Worm (Caenorhabditis elegans): ENCODE measurements around the gene ZC116.1.
A peak's percentile ranks its signal among the peaks of the same experiment; 100 is the strongest.

Gene ZC116.1

ce11 chrV:12592379-12592778 is 17.2 kb upstream of the ZC116.1 start, which contains the start of gene C14C10.2:
Gene C14C10.2, minus strand, starts transcription at chrV:12592479.
- no peak for TF ChIP-seq dao-5 (tag; optimal IDR thresholded peaks at IDR 0.05)
- no peak for TF ChIP-seq him-1 (tag; optimal IDR thresholded peaks at IDR 0.05)
- no peak for TF ChIP-seq W03F9.2 (tag; optimal IDR thresholded peaks at IDR 0.05)

ce11 chrV:12596196-12596595 is 13.4 kb upstream of the ZC116.1 start, which contains the start of gene mma-1:
Gene mma-1, minus strand, starts transcription at chrV:12596296.
- TF ChIP-seq him-1 (tag; optimal IDR thresholded peaks at IDR 0.05) (no peak), W03F9.2 (tag; optimal IDR thresholded peaks at IDR 0.05) (no peak)

- TF ChIP-seq dao-5 (tag; optimal IDR thresholded peaks at IDR 0.05) = peak; percentile 55
- TF ChIP-seq W03F9.2 (tag; optimal IDR thresholded peaks at IDR 0.05) = no peak
- no peak for TF ChIP-seq him-1 (tag; optimal IDR thresholded peaks at IDR 0.05)
Measured at ce11 chrV:12596795-12597194, 12.8 kb upstream of the ZC116.1 start.

- no peak for TF ChIP-seq dao-5 (tag; optimal IDR thresholded peaks at IDR 0.05)
- no peak for TF ChIP-seq him-1 (tag; optimal IDR thresholded peaks at IDR 0.05)
- TF ChIP-seq W03F9.2 (tag; optimal IDR thresholded peaks at IDR 0.05) = no peak
Measured at ce11 chrV:12599110-12599509, 10.5 kb upstream of the ZC116.1 start, which contains the start of the genes C14C10.10 and ril-2. Gene C14C10.10, minus strand, starts transcription at chrV:12599128. Gene ril-2, minus strand, starts transcription at chrV:12599157.

ce11 chrV:12599510-12600242 is 9.9 kb upstream of the ZC116.1 start, which contains the start of gene C14C10.5:
Gene C14C10.5, plus strand, starts transcription at chrV:12600192.
- no peak for TF ChIP-seq him-1 (tag; optimal IDR thresholded peaks at IDR 0.05)
- TF ChIP-seq W03F9.2 (tag; optimal IDR thresholded peaks at IDR 0.05) = no peak
- no peak for TF ChIP-seq dao-5 (tag; optimal IDR thresholded peaks at IDR 0.05)

- TF ChIP-seq dao-5 (tag; optimal IDR thresholded peaks at IDR 0.05) (no peak), him-1 (tag; optimal IDR thresholded peaks at IDR 0.05) (no peak), W03F9.2 (tag; optimal IDR thresholded peaks at IDR 0.05) (no peak)
Measured at ce11 chrV:12601835-12602234, 7.8 kb upstream of the ZC116.1 start.

- TF ChIP-seq W03F9.2 (tag; optimal IDR thresholded peaks at IDR 0.05) (no peak), him-1 (tag; optimal IDR thresholded peaks at IDR 0.05) (no peak), dao-5 (tag; optimal IDR thresholded peaks at IDR 0.05) (no peak)
Measured at ce11 chrV:12607113-12607512, 2.5 kb upstream of the ZC116.1 start, which contains the start of gene erg-28. Gene erg-28, plus strand, starts transcription at chrV:12607413.

- TF ChIP-seq him-1 (tag; optimal IDR thresholded peaks at IDR 0.05) = no peak
- TF ChIP-seq dao-5 (tag; optimal IDR thresholded peaks at IDR 0.05) = no peak
- TF ChIP-seq W03F9.2 (tag; optimal IDR thresholded peaks at IDR 0.05) = no peak
Measured at ce11 chrV:12608857-12609256, 769 bp upstream of the ZC116.1 start, which contains the start of gene ZC116.5. Gene ZC116.5, minus strand, starts transcription at chrV:12608957.

ce11 chrV:12611029-12611428 is 1.4 kb downstream of the ZC116.1 start, which contains the start of gene cubn-1:
Gene cubn-1, plus strand, starts transcription at chrV:12611329.
- TF ChIP-seq W03F9.2 (tag; optimal IDR thresholded peaks at IDR 0.05) (no peak), dao-5 (tag; optimal IDR thresholded peaks at IDR 0.05) (no peak), him-1 (tag; optimal IDR thresholded peaks at IDR 0.05) (no peak)

- no peak for TF ChIP-seq W03F9.2 (tag; optimal IDR thresholded peaks at IDR 0.05)
- no peak for TF ChIP-seq dao-5 (tag; optimal IDR thresholded peaks at IDR 0.05)
- TF ChIP-seq him-1 (tag; optimal IDR thresholded peaks at IDR 0.05) = no peak
Measured at ce11 chrV:12612118-12612517, 2.5 kb downstream of the ZC116.1 start, which contains the start of gene cyc-2.2. Gene cyc-2.2, minus strand, starts transcription at chrV:12612218.

- TF ChIP-seq dao-5 (tag; optimal IDR thresholded peaks at IDR 0.05) = no peak
Measured at ce11 chrV:12624371-12624770, 14.7 kb downstream of the ZC116.1 start, which contains the start of gene F56H9.9. Gene F56H9.9, minus strand, starts transcription at chrV:12624471.

ce11 chrV:12629743-12630142 is 20.1 kb downstream of the ZC116.1 start, which contains the start of gene F56H9.6:
Gene F56H9.6, minus strand, starts transcription at chrV:12629843.
- TF ChIP-seq dao-5 (tag; optimal IDR thresholded peaks at IDR 0.05) (no peak), W03F9.2 (tag; optimal IDR thresholded peaks at IDR 0.05) (no peak), him-1 (tag; optimal IDR thresholded peaks at IDR 0.05) (no peak)

- TF ChIP-seq dao-5 (tag; optimal IDR thresholded peaks at IDR 0.05) (no peak), him-1 (tag; optimal IDR thresholded peaks at IDR 0.05) (no peak), W03F9.2 (tag; optimal IDR thresholded peaks at IDR 0.05) (no peak)
Measured at ce11 chrV:12632048-12632447, 22.4 kb downstream of the ZC116.1 start, which contains the start of gene srx-113. Gene srx-113, minus strand, starts transcription at chrV:12632148.

ce11 chrV:12633046-12633445 is 23.4 kb downstream of the ZC116.1 start:
- no peak for TF ChIP-seq him-1 (tag; optimal IDR thresholded peaks at IDR 0.05)
- TF ChIP-seq W03F9.2 (tag; optimal IDR thresholded peaks at IDR 0.05) = no peak
- no peak for TF ChIP-seq dao-5 (tag; optimal IDR thresholded peaks at IDR 0.05)

Measured in whole organism, L4/young adult.